Worm (Caenorhabditis elegans): ENCODE results near the gene C42C1.19.
A peak's percentile ranks its signal among the peaks of the same experiment; 100 is the strongest.

Gene C42C1.19

DNA sequence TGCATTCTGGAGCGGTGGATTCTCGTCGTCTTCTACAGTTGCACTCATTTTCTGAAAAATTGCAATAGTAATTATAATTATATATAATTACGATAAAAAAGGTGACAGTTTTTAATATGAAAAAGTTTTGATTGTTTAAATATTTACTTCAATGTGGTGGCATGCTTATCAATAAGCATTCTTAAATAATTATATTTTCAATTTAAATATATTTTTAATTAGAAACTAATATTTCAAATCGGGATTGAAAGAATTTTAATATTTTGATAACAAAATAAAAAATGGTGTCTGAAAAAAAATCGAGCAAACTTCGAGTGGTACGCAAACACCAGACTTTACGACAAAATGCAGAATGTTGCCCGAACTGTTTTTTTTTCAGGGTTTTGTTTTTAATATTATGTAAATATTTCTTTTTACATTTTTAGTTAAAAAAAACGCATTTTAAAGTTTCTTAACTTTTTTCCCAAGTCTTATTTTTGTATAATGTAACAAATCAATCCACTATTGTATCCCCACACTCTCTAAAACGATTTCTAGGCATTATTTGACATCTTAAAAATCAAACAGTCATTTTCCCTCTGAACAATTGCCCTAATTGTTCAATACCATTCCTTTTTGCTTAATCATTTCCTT is at the start of gene C42C1.19, which contains the start of gene C42C1.12:
Gene C42C1.19 (plus strand): TSS at position 583 of the 633 bp plus-strand sequence.
Gene C42C1.12 (minus strand): TSS at position 51 of the 633 bp plus-strand sequence.
- TF ChIP-seq ztf-23 (GFP tag; IDR thresholded peaks at IDR 0.05) = no peak

DNA sequence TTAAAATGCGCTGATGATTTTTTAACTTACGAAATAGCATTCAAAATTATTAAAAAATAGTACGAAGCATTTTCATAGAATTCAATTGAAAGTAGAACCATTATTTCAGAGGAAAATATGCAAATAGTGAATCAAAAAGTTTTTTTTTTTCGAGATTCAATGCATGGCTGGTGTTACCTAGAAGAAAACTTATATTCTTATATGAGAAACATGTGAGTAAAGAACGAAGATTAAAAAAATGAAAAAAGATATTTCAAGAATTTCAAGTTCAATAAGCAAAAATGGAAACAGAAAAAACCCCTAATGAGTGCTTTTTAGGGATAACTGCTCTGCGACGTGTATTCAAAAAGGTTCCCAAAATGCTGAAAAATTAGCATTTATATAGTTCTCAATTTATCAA is 46.5 kb upstream of the C42C1.19 start, which contains the start of gene sre-16:
Gene sre-16 (minus strand): TSS at position 101 of the 400 bp plus-strand sequence.
- TF ChIP-seq ztf-29 (GFP tag; IDR thresholded peaks at IDR 0.05) (no peak), ref-1 (GFP tag; conservative IDR thresholded peaks at IDR 0.05) (no peak), T22C8.4 (GFP tag; IDR thresholded peaks at IDR 0.05) (no peak), flt-1 (GFP tag; IDR thresholded peaks at IDR 0.05) (no peak), med-1 (GFP tag; optimal IDR thresholded peaks at IDR 0.05; ENCODE audit: insufficient read depth) (no peak), klf-2 (GFP tag; conservative IDR thresholded peaks at IDR 0.05) (no peak), cog-1 (tag; optimal IDR thresholded peaks at IDR 0.05) (no peak)

DNA sequence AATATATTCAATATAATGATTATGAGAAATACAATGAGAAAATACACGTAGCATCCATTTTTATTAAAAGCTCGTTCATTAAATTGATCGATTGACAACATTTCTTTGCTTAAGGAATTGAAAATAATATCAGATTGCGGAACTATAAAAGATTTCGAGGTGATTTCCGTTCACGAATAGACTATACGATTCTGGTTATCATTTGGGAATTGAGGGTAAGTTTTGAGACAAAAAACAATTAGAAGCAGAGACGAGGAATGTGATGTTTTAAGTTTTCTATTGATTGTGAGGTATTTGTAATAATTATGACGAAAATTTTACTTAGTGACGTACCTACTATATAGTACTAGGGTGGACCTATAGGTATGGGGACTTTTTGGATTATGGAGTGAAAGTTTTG is 43.7 kb upstream of the C42C1.19 start, which contains the start of gene sre-19:
Gene sre-19 (minus strand): TSS at position 101 of the 400 bp plus-strand sequence.
- no peak for TF ChIP-seq T22C8.4 (GFP tag; IDR thresholded peaks at IDR 0.05)
- TF ChIP-seq ztf-23 (GFP tag; IDR thresholded peaks at IDR 0.05) = no peak
- no peak for TF ChIP-seq med-1 (GFP tag; optimal IDR thresholded peaks at IDR 0.05; ENCODE audit: insufficient read depth)
- TF ChIP-seq ref-1 (GFP tag; conservative IDR thresholded peaks at IDR 0.05) = no peak
- no peak for TF ChIP-seq cog-1 (tag; optimal IDR thresholded peaks at IDR 0.05)
- no peak for TF ChIP-seq flt-1 (GFP tag; IDR thresholded peaks at IDR 0.05)
- TF ChIP-seq tab-1 (GFP tag; IDR thresholded peaks at IDR 0.05) = no peak
- no peak for TF ChIP-seq klf-2 (GFP tag; conservative IDR thresholded peaks at IDR 0.05)
- TF ChIP-seq ztf-29 (GFP tag; IDR thresholded peaks at IDR 0.05) = no peak

DNA sequence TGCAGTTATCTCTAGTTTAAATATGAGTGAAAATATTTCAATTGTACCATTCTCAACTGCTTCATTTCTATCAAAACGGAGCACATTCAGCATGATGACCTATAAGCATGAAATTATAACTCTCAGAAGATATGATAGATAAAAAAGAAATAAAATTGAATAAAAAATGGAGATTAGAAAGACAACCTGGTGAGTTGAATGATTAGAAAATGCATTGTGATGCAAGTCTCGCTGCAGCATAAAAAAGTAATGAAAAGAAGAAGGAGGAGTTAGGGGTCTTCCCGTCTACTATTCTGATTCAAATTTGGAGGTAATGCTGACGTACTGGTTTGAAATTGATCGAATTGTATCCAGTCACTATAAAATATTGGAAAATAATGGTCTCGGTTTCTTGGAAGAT is 37.8 kb upstream of the C42C1.19 start, which contains the start of gene sre-15:
Gene sre-15 (minus strand): TSS at position 101 of the 400 bp plus-strand sequence.
- TF ChIP-seq med-1 (GFP tag; optimal IDR thresholded peaks at IDR 0.05; ENCODE audit: insufficient read depth) = no peak
- TF ChIP-seq tab-1 (GFP tag; IDR thresholded peaks at IDR 0.05) = no peak
- TF ChIP-seq ref-1 (GFP tag; conservative IDR thresholded peaks at IDR 0.05) = no peak
- TF ChIP-seq T22C8.4 (GFP tag; IDR thresholded peaks at IDR 0.05) = no peak
- no peak for TF ChIP-seq flt-1 (GFP tag; IDR thresholded peaks at IDR 0.05)
- no peak for TF ChIP-seq ztf-23 (GFP tag; IDR thresholded peaks at IDR 0.05)
- no peak for TF ChIP-seq ztf-29 (GFP tag; IDR thresholded peaks at IDR 0.05)
- TF ChIP-seq klf-2 (GFP tag; conservative IDR thresholded peaks at IDR 0.05) = no peak
- no peak for TF ChIP-seq cog-1 (tag; optimal IDR thresholded peaks at IDR 0.05)

DNA sequence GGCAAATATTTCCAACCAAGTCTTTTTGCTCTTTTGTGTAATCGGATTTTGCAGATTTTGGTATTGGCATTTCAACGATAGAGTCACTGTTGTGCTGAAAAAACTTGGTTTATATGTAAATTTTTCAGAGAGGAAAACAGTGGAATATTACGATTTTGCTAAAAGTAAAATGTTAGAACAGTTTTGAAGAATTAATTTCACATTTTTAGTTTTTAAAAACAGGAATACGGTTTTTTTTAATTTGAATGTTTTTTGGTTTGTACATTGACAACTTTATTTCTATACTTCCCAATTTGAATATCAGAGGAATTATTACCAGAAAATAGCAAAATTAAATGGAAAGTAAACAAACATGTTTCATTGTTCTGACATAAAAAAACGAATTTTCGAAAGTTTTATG is 30.0 kb upstream of the C42C1.19 start, which contains the start of gene dnj-26:
Gene dnj-26 (minus strand): TSS at position 101 of the 400 bp plus-strand sequence.
- TF ChIP-seq klf-2 (GFP tag; conservative IDR thresholded peaks at IDR 0.05) (no peak), ztf-23 (GFP tag; IDR thresholded peaks at IDR 0.05) (no peak), T22C8.4 (GFP tag; IDR thresholded peaks at IDR 0.05) (no peak), flt-1 (GFP tag; IDR thresholded peaks at IDR 0.05) (no peak), tab-1 (GFP tag; IDR thresholded peaks at IDR 0.05) (no peak)

DNA sequence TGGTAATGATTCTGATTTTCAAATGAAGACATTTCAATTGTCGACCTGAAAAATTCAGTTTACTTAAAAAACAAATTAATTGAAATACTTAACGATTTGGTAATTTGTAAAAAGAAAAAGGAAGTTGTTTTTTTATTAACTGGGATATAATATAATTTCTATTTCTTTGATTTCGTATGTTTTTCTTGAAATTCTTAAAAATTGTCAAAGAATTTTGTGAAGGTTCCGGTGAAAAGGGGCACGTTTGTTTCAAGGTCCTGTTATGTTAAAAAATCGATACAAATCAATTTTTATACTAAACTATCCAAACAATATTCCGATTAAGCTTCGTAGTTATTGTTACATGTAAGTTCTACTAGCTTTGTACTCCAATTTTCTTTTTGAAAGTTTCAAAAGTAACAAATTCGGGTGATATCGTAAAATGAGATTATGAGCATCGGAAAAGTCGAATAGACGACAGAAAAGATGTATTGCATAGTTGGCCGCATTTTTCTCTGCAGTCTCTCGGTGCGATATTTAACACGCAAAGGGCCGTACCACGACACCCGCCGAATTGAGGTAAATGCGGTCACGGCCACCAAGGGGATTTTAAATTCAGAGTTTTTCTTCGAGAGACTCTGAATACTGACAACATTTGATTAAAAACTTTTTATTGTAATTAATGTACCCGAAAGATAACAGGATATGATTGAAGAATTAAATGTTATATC is 23.2 kb upstream of the C42C1.19 start, which contains the start of gene Y39C12A.9:
Gene Y39C12A.9 (minus strand): TSS at position 51 of the 710 bp plus-strand sequence.
- TF ChIP-seq ref-1 (GFP tag; conservative IDR thresholded peaks at IDR 0.05) (no peak), klf-2 (GFP tag; conservative IDR thresholded peaks at IDR 0.05) (no peak), cog-1 (tag; optimal IDR thresholded peaks at IDR 0.05) (no peak), med-1 (GFP tag; optimal IDR thresholded peaks at IDR 0.05; ENCODE audit: insufficient read depth) (no peak), tab-1 (GFP tag; IDR thresholded peaks at IDR 0.05) (no peak), flt-1 (GFP tag; IDR thresholded peaks at IDR 0.05) (no peak), ztf-23 (GFP tag; IDR thresholded peaks at IDR 0.05) (no peak), T22C8.4 (GFP tag; IDR thresholded peaks at IDR 0.05) (no peak)

DNA sequence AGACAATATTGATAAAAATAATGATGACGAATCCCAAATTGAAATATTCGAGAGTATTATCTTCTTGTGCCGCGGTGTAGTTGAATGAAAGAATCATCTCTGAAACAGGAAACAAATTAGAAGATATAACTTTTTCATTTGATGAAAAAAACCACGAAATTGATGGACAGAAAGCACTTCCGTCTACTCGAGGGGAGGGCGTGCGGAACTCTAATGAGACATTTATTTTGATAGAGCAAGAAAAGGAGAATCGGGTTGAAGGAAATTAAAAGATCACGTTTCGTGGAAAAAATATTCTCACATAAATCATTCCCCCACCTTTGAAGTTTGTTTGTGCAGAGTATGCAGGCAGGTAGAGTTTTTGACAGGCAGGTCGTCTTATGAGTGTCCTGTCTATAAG is 21.2 kb upstream of the C42C1.19 start, which contains the start of gene sre-14:
Gene sre-14 (minus strand): TSS at position 101 of the 400 bp plus-strand sequence.
- TF ChIP-seq med-1 (GFP tag; optimal IDR thresholded peaks at IDR 0.05; ENCODE audit: insufficient read depth) (no peak), cog-1 (tag; optimal IDR thresholded peaks at IDR 0.05) (no peak), T22C8.4 (GFP tag; IDR thresholded peaks at IDR 0.05) (no peak), ref-1 (GFP tag; conservative IDR thresholded peaks at IDR 0.05) (no peak), ztf-23 (GFP tag; IDR thresholded peaks at IDR 0.05) (no peak), flt-1 (GFP tag; IDR thresholded peaks at IDR 0.05) (no peak), klf-2 (GFP tag; conservative IDR thresholded peaks at IDR 0.05) (no peak), ztf-29 (GFP tag; IDR thresholded peaks at IDR 0.05) (no peak), tab-1 (GFP tag; IDR thresholded peaks at IDR 0.05) (no peak)

DNA sequence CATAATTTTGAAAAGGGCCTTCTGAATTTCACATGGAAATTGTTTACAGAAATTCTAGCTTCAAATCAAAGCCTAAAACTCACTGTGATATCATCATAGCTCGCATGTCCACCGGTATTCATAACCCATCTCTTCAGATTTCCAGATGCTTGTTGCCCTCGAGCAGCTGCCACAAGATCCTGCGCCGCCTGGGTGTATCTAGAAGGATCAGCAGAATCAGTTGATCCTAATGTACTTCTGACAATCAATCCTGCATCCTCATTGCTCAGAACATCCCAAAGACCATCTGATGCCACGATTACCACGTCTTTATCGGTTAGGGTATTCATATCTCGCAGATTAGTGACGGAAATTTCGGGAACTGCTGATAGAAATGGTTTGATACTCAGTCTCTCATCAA is 16.7 kb upstream of the C42C1.19 start:
- TF ChIP-seq tab-1 (GFP tag; IDR thresholded peaks at IDR 0.05) (no peak), cog-1 (tag; optimal IDR thresholded peaks at IDR 0.05) (no peak), flt-1 (GFP tag; IDR thresholded peaks at IDR 0.05) (no peak), ztf-23 (GFP tag; IDR thresholded peaks at IDR 0.05) (no peak), T22C8.4 (GFP tag; IDR thresholded peaks at IDR 0.05) (no peak), med-1 (GFP tag; optimal IDR thresholded peaks at IDR 0.05; ENCODE audit: insufficient read depth) (no peak), klf-2 (GFP tag; conservative IDR thresholded peaks at IDR 0.05) (no peak), ztf-29 (GFP tag; IDR thresholded peaks at IDR 0.05) (no peak), ref-1 (GFP tag; conservative IDR thresholded peaks at IDR 0.05) (no peak)

DNA sequence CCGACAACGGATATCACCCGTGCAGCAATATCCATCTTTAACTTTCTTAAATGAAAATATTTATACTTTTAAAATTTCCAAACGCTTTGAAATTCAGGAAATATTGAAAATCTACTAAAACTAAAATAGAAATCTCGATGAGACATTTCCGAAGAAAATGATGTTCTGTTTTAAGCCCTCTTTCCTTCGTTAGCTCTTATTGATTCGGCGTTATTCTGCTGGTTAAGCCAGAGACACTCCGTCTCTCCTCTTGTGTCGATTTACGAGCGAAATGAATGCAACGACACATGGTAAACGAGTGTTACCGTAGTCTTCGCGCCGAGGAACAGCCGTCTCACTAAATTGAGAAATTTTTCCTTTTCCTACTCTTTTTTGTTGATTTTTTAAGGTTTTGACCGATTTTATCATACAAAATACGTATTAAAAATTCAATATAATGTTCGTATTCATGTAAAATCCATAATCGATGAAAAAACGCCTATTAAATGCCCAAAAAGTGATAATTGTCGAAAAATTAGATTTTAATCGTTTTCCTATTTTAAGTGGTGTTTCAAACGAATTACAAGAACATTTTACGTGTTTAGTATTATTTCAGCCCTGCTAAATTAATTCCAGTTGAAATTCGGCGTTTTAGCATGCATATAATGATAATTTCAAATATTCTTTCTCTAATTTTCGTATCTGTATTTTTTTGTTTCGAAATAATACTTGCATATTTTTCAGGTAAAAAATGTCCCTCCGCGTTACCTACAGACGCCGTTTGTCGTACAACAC is 14.1 kb upstream of the C42C1.19 start, which contains the start of the genes ppm-1.H and rpl-34:
Gene ppm-1.H (minus strand): TSS at position 51 of the 774 bp plus-strand sequence.
Gene rpl-34 (plus strand): TSS at position 724 of the 774 bp plus-strand sequence.
- TF ChIP-seq klf-2 (GFP tag; conservative IDR thresholded peaks at IDR 0.05) = no peak
- TF ChIP-seq ref-1 (GFP tag; conservative IDR thresholded peaks at IDR 0.05) = no peak
- peak; percentile 61; the same call in 1 of the 2 replicates for TF ChIP-seq ztf-23 (GFP tag; IDR thresholded peaks at IDR 0.05)
- TF ChIP-seq ztf-29 (GFP tag; IDR thresholded peaks at IDR 0.05) = peak; percentile 53; the same call in 1 of the 2 replicates
- no peak for TF ChIP-seq tab-1 (GFP tag; IDR thresholded peaks at IDR 0.05)
- 0 out of 2 replicates have a peak, but pooled peaks have one; percentile 20 for TF ChIP-seq T22C8.4 (GFP tag; IDR thresholded peaks at IDR 0.05)
- peak; percentile 37 for TF ChIP-seq cog-1 (tag; optimal IDR thresholded peaks at IDR 0.05)
- no peak for TF ChIP-seq med-1 (GFP tag; optimal IDR thresholded peaks at IDR 0.05; ENCODE audit: insufficient read depth)
- no peak; the same call in none of the 2 replicates for TF ChIP-seq flt-1 (GFP tag; IDR thresholded peaks at IDR 0.05)

Measured in whole organism, midembryonic.